Fruit fly (Drosophila melanogaster): ENCODE measurements around the gene CG3638.

CG3638 gene

dm6 chrX:1270655-1271054 lies 34.2 kb upstream of the CG3638 start (continued):
- no peak for TF ChIP-seq Lhr (GFP tag; optimal IDR thresholded peaks at IDR 0.05)
- no peak for TF ChIP-seq CG2199 (GFP tag; IDR thresholded peaks at IDR 0.05)
- TF ChIP-seq CG15696 (tag; optimal IDR thresholded peaks at IDR 0.05), result no peak
- no peak for TF ChIP-seq gro (GFP tag; optimal IDR thresholded peaks at IDR 0.05)
- no peak for TF ChIP-seq vnd (GFP tag; IDR thresholded peaks at IDR 0.05; ENCODE audit: partially characterized antibody)
- no peak for TF ChIP-seq CG6791 (GFP tag; IDR thresholded peaks at IDR 0.05; ENCODE audit: partially characterized antibody)
- TF ChIP-seq Nf-YB (GFP tag; optimal IDR thresholded peaks at IDR 0.05), result peak; percentile 29
- TF ChIP-seq CG14050 (GFP tag; IDR thresholded peaks at IDR 0.05), result no peak; the same call in 2 of the 3 replicates
- 0 out of 3 replicates have a peak, but pooled peaks have one; percentile 38 for TF ChIP-seq H15 (GFP tag; IDR thresholded peaks at IDR 0.05)
- TF ChIP-seq ara (GFP tag; IDR thresholded peaks at IDR 0.05), result no peak
- no peak for TF ChIP-seq ro (GFP tag; IDR thresholded peaks at IDR 0.05)
- TF ChIP-seq aop (GFP tag; IDR thresholded peaks at IDR 0.05), result no peak
- no peak for TF ChIP-seq Usf (GFP tag; optimal IDR thresholded peaks at IDR 0.05)
- peak; percentile 2 for TF ChIP-seq org-1 (GFP tag; optimal IDR thresholded peaks at IDR 0.05)
- no peak; the same call in 2 of the 3 replicates for TF ChIP-seq Aef1 (GFP tag; IDR thresholded peaks at IDR 0.05)
- TF ChIP-seq usp (GFP tag; optimal IDR thresholded peaks at IDR 0.05), result no peak
- peak; percentile 68 for TF ChIP-seq grau (tag; optimal IDR thresholded peaks at IDR 0.05)
- peak; percentile 58 for TF ChIP-seq NfI (GFP tag; optimal IDR thresholded peaks at IDR 0.05)
- TF ChIP-seq slbo (GFP tag; IDR thresholded peaks at IDR 0.05), result peak; percentile 59
- no peak for TF ChIP-seq cg (GFP tag; optimal IDR thresholded peaks at IDR 0.05)
- peak; percentile 57 for TF ChIP-seq CG31441 (GFP tag; IDR thresholded peaks at IDR 0.05)
- no peak for TF ChIP-seq crol (GFP tag; IDR thresholded peaks at IDR 0.05)
- TF ChIP-seq Antp (GFP tag; optimal IDR thresholded peaks at IDR 0.05), result no peak
- TF ChIP-seq CG17328 (GFP tag; IDR thresholded peaks at IDR 0.05), result no peak
- TF ChIP-seq onecut (GFP tag; IDR thresholded peaks at IDR 0.05), result 0 out of 2 replicates have a peak, but pooled peaks have one; percentile 24
- TF ChIP-seq CG14441 (GFP tag; IDR thresholded peaks at IDR 0.05), result peak; percentile 18; the same call in 1 of the 2 replicates
- TF ChIP-seq sd (tag; optimal IDR thresholded peaks at IDR 0.05), result peak; percentile 31
- no peak for TF ChIP-seq CG6254 (GFP tag; optimal IDR thresholded peaks at IDR 0.05)
- no peak for TF ChIP-seq chn (GFP tag; optimal IDR thresholded peaks at IDR 0.05)
- peak; percentile 12 for TF ChIP-seq CG6683 (GFP tag; optimal IDR thresholded peaks at IDR 0.05)
- TF ChIP-seq Sry-δ (GFP tag; optimal IDR thresholded peaks at IDR 0.05), result no peak
- no peak for TF ChIP-seq CG1529 (GFP tag; optimal IDR thresholded peaks at IDR 0.05)
- no peak for TF ChIP-seq CG4360 (GFP tag; IDR thresholded peaks at IDR 0.05)
- TF ChIP-seq CG2889 (GFP tag; IDR thresholded peaks at IDR 0.05), result no peak
- peak; percentile 73 for TF ChIP-seq CG11504 (tag; optimal IDR thresholded peaks at IDR 0.05)
- TF ChIP-seq gfzf (GFP tag; optimal IDR thresholded peaks at IDR 0.05), result no peak
- TF ChIP-seq nerfin-2 (GFP tag; IDR thresholded peaks at IDR 0.05; ENCODE audit: partially characterized antibody), result no peak
- peak; percentile 27 for TF ChIP-seq scrt (GFP tag; optimal IDR thresholded peaks at IDR 0.05)
- peak; percentile 37 for TF ChIP-seq fd96Cb (tag; optimal IDR thresholded peaks at IDR 0.05)
- peak; percentile 9 for TF ChIP-seq schlank (tag; optimal IDR thresholded peaks at IDR 0.05)
- TF ChIP-seq vfl (GFP tag; optimal IDR thresholded peaks at IDR 0.05), result no peak
- no peak for TF ChIP-seq salm (tag; optimal IDR thresholded peaks at IDR 0.05)
- TF ChIP-seq eve (GFP tag; optimal IDR thresholded peaks at IDR 0.05), result peak in 1 of 2 experiments; percentile 47
- TF ChIP-seq Nf-YA (GFP tag; IDR thresholded peaks at IDR 0.05), result no peak
- TF ChIP-seq Hand (GFP tag; optimal IDR thresholded peaks at IDR 0.05), result peak; percentile 45
- TF ChIP-seq pfk (GFP tag; optimal IDR thresholded peaks at IDR 0.05), result no peak
- no peak for TF ChIP-seq Elba2 (GFP tag; optimal IDR thresholded peaks at IDR 0.05)
- TF ChIP-seq Drgx (GFP tag; IDR thresholded peaks at IDR 0.05), result 0 out of 2 replicates have a peak, but pooled peaks have one; percentile 7
- peak; percentile 61 for TF ChIP-seq Hmr (GFP tag; optimal IDR thresholded peaks at IDR 0.05)
- TF ChIP-seq maf-S (GFP tag; optimal IDR thresholded peaks at IDR 0.05), result no peak
- TF ChIP-seq HHEX (GFP tag; optimal IDR thresholded peaks at IDR 0.05), result peak; percentile 1

All from whole organism, embryonic.